Fruit fly (Drosophila melanogaster) whole organism, wandering third instar larva: Measurements from ENCODE around the gene AdamTS-B.

Source experiments
- Abd-B ChIP-seq: fragments of >200 bp; optimal IDR thresholded peaks from 2 replicates; lab custom pipeline; 2017; ENCODE audit warnings: missing biosample characterization, missing genetic modification characterization
- CG32264 ChIP-seq: fragments of 200-800 bp; sonication (Bioruptor generic); optimal IDR thresholded peaks from 2 replicates; lab custom pipeline; 2016; ENCODE audit warnings: missing biosample characterization, missing genetic modification characterization
- CG9705 ChIP-seq: fragments of 200-800 bp; sonication (Bioruptor generic); optimal IDR thresholded peaks from 2 replicates; lab custom pipeline; 2018; ENCODE audit warnings: missing biosample characterization, mild to moderate bottlenecking, missing genetic modification characterization
- CrebA ChIP-seq: fragments of 200-800 bp; sonication (Bioruptor generic); optimal IDR thresholded peaks from 2 replicates; lab custom pipeline; 2016; ENCODE audit warnings: missing biosample characterization, mild to moderate bottlenecking, missing genetic modification characterization, borderline replicate concordance
- Dfd ChIP-seq: fragments of >200 bp; optimal IDR thresholded peaks from 2 replicates; lab custom pipeline; 2017; ENCODE audit warnings: missing biosample characterization, missing genetic modification characterization
- Dif ChIP-seq: fragments of 200-275, 200-300 bp; sonication (Bioruptor generic); optimal IDR thresholded peaks from 2 replicates; lab custom pipeline; 2018; ENCODE audit warnings: missing biosample characterization, missing genetic modification characterization; ENCODE audit not compliant: partially characterized antibody
- GATAd ChIP-seq: sonication (Bioruptor generic); optimal IDR thresholded peaks from 2 replicates; lab custom pipeline; 2016; ENCODE audit warnings: missing biosample characterization, missing genetic modification characterization
- HLH106 ChIP-seq: fragments of 200-800 bp; optimal IDR thresholded peaks from 3 replicates; lab custom pipeline; 2019; ENCODE audit warnings: missing biosample characterization, mild to moderate bottlenecking, missing genetic modification characterization, moderate library complexity
- Hnf4 ChIP-seq: fragments of 200-800 bp; sonication (Bioruptor generic); optimal IDR thresholded peaks from 2 replicates; lab custom pipeline; 2016; ENCODE audit warnings: missing biosample characterization, mild to moderate bottlenecking, missing genetic modification characterization
- Hr78 ChIP-seq: fragments of >200 bp; optimal IDR thresholded peaks from 2 replicates; lab custom pipeline; 2017; ENCODE audit warnings: missing biosample characterization, missing genetic modification characterization
- Hr83 ChIP-seq: fragments of 200-300 bp; sonication (Bioruptor generic); optimal IDR thresholded peaks from 2 replicates; lab custom pipeline; 2016; ENCODE audit warnings: missing biosample characterization, mild to moderate bottlenecking, missing genetic modification characterization, moderate library complexity; ENCODE audit not compliant: poor library complexity, severe bottlenecking
- Jra ChIP-seq: sonication (Bioruptor generic); optimal IDR thresholded peaks from 2 replicates; lab custom pipeline; 2016; ENCODE audit warnings: missing biosample characterization, missing genetic modification characterization
- Mio ChIP-seq: sonication (Bioruptor generic); optimal IDR thresholded peaks from 2 replicates; lab custom pipeline; 2016; ENCODE audit warnings: missing biosample characterization, missing genetic modification characterization
- Myc ChIP-seq: fragments of >200 bp; optimal IDR thresholded peaks from 2 replicates; lab custom pipeline; 2017
- N ChIP-seq: fragments of >200 bp; optimal IDR thresholded peaks from 2 replicates; lab custom pipeline; 2018; ENCODE audit warnings: missing biosample characterization, missing external identifiers, missing genetic modification characterization
- OdsH ChIP-seq: fragments of 200-800 bp; sonication (Bioruptor generic); optimal IDR thresholded peaks from 2 replicates; lab custom pipeline; 2016; ENCODE audit warnings: missing biosample characterization, mild to moderate bottlenecking, missing genetic modification characterization
- Rel ChIP-seq, 2 experiments: fragments of 200-800 bp; sonication (Bioruptor generic) in 1 of 2; optimal IDR thresholded peaks; 2 replicates in 1 of 2; 3 replicates in 1 of 2; lab custom pipeline; 2016 to 2019; ENCODE audit warnings: mild to moderate bottlenecking in 2 of 2, missing biosample characterization in 2 of 2, missing genetic modification characterization in 2 of 2, moderate library complexity in 1 of 2
- Sp1 ChIP-seq: fragments of 200-800 bp; sonication (Bioruptor generic); optimal IDR thresholded peaks from 3 replicates; lab custom pipeline; 2019; ENCODE audit warnings: missing biosample characterization, mild to moderate bottlenecking, missing genetic modification characterization, moderate library complexity
- Vsx2 ChIP-seq: fragments of 200-300, 225-300 bp; sonication (Bioruptor generic); optimal IDR thresholded peaks from 2 replicates; lab custom pipeline; 2018; ENCODE audit warnings: missing biosample characterization, missing genetic modification characterization; ENCODE audit not compliant: partially characterized antibody
- br ChIP-seq: fragments of 200-800 bp; sonication (Bioruptor generic); optimal IDR thresholded peaks from 2 replicates; lab custom pipeline; 2016; ENCODE audit warnings: missing biosample characterization, missing genetic modification characterization
- brk ChIP-seq: fragments of 200-800 bp; sonication (Bioruptor generic); optimal IDR thresholded peaks from 2 replicates; lab custom pipeline; 2016; ENCODE audit warnings: missing biosample characterization, mild to moderate bottlenecking, missing genetic modification characterization
- dl ChIP-seq, 2 experiments: fragments of 175-275, 200-275 bp in 1 of 2; fragments of 200-275 bp in 1 of 2; sonication (Bioruptor generic); optimal IDR thresholded peaks; lab custom pipeline; 2018; ENCODE audit warnings: mild to moderate bottlenecking in 2 of 2, missing biosample characterization in 2 of 2, missing genetic modification characterization in 2 of 2, moderate library complexity in 2 of 2; ENCODE audit not compliant: partially characterized antibody in 2 of 2, insufficient read depth in 1 of 2
- dmrt93B ChIP-seq: fragments of 200-800 bp; sonication (Bioruptor generic); optimal IDR thresholded peaks from 2 replicates; lab custom pipeline; 2018; ENCODE audit warnings: missing biosample characterization, mild to moderate bottlenecking, missing genetic modification characterization
- dsf ChIP-seq: sonication (Bioruptor generic); optimal IDR thresholded peaks from 2 replicates; lab custom pipeline; 2016; ENCODE audit warnings: missing biosample characterization, missing genetic modification characterization, borderline replicate concordance
- ey ChIP-seq: fragments of 200-800 bp; sonication (Bioruptor generic); optimal IDR thresholded peaks from 2 replicates; lab custom pipeline; 2016; ENCODE audit warnings: missing biosample characterization, missing genetic modification characterization
- foxo ChIP-seq, 2 experiments: fragments of 200-800 bp; sonication (Bioruptor generic); optimal IDR thresholded peaks; 2 replicates in 1 of 2; 3 replicates in 1 of 2; lab custom pipeline; 2016 to 2017; ENCODE audit warnings: missing biosample characterization in 2 of 2, missing genetic modification characterization in 2 of 2
- fru ChIP-seq: fragments of 200-800 bp; sonication (Bioruptor generic); optimal IDR thresholded peaks from 3 replicates; lab custom pipeline; 2016; ENCODE audit warnings: missing biosample characterization, mild to moderate bottlenecking, missing genetic modification characterization
- h ChIP-seq: fragments of 200-800 bp; sonication (Bioruptor generic); optimal IDR thresholded peaks from 3 replicates; lab custom pipeline; 2016; ENCODE audit warnings: missing biosample characterization, mild to moderate bottlenecking, missing genetic modification characterization
- jim ChIP-seq: fragments of 175-275, 200-325 bp; sonication (Bioruptor generic); optimal IDR thresholded peaks from 2 replicates; lab custom pipeline; 2016; ENCODE audit warnings: missing biosample characterization, mild to moderate bottlenecking, missing genetic modification characterization
- lola ChIP-seq: fragments of >200 bp; optimal IDR thresholded peaks from 2 replicates; lab custom pipeline; 2017; ENCODE audit warnings: missing biosample characterization, missing genetic modification characterization
- pan ChIP-seq: fragments of >200 bp; optimal IDR thresholded peaks from 2 replicates; lab custom pipeline; 2017
- psq ChIP-seq: fragments of 200-800 bp; sonication (Bioruptor generic); optimal IDR thresholded peaks from 3 replicates; lab custom pipeline; 2017; ENCODE audit warnings: missing biosample characterization, mild to moderate bottlenecking, missing genetic modification characterization, moderate library complexity
- rgr ChIP-seq: fragments of 200-800 bp; sonication (Bioruptor generic); optimal IDR thresholded peaks from 3 replicates; lab custom pipeline; 2016; ENCODE audit warnings: missing biosample characterization, mild to moderate bottlenecking, missing genetic modification characterization
- sage ChIP-seq: fragments of 200-800 bp; sonication (Bioruptor generic); optimal IDR thresholded peaks from 2 replicates; lab custom pipeline; 2016; ENCODE audit warnings: missing biosample characterization, mild to moderate bottlenecking, missing genetic modification characterization
- sv ChIP-seq: fragments of 200-800 bp; sonication (Bioruptor generic); optimal IDR thresholded peaks from 3 replicates; lab custom pipeline; 2016; ENCODE audit warnings: missing biosample characterization, missing genetic modification characterization
- tai ChIP-seq: sonication (Bioruptor generic); optimal IDR thresholded peaks from 2 replicates; lab custom pipeline; 2016; ENCODE audit warnings: missing biosample characterization, missing genetic modification characterization
- usp ChIP-seq: fragments of >200 bp; optimal IDR thresholded peaks from 2 replicates; lab custom pipeline; 2017; ENCODE audit warnings: missing biosample characterization, missing genetic modification characterization
- woc ChIP-seq: sonication (Bioruptor generic); optimal IDR thresholded peaks from 2 replicates; lab custom pipeline; 2016; ENCODE audit warnings: missing biosample characterization, mild to moderate bottlenecking, missing genetic modification characterization

The AdamTS-B gene

DNA sequence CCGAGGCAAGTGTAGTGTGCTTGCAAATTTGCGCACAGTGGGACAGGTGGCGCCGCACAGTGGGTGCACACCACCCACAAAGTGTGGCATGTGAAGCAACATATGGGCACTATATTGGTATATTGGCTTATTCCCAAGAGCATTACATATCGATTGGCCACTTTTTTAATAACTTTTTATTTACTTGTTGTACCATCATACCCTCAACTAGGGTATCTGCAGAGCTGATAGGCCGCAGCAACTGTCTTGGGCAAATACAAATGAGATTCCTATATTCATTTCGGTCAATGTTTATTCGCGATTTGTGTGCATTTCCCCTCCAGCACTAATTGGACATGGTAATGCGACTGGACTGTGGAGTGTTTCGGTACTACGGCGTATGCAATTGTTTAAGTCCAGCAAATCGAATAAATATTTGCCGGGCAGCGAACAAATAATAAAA is 26.4 kb downstream of the AdamTS-B start:
- TF ChIP-seq h: peak; percentile 70
- peak; percentile 57 for TF ChIP-seq br (GFP tag; lab: Kevin White, UChicago)
- no peak for TF ChIP-seq Sp1 (GFP tag; lab: Kevin White, UChicago)
- no peak for TF ChIP-seq sage (GFP tag; lab: Kevin White, UChicago)
- TF ChIP-seq ey (GFP tag; lab: Kevin White, UChicago): peak; percentile 74
- peak; percentile 27 for TF ChIP-seq psq
- TF ChIP-seq dmrt93B (GFP tag; lab: Kevin White, UChicago): peak; percentile 38
- TF ChIP-seq rgr (GFP tag; lab: Kevin White, UChicago): peak; percentile 69
- TF ChIP-seq N (GFP tag; lab: Kevin White, UChicago): no peak
- peak; percentile 34 for TF ChIP-seq OdsH (GFP tag; lab: Kevin White, UChicago)
- TF ChIP-seq fru (GFP tag; lab: Kevin White, UChicago): peak; percentile 70
- TF ChIP-seq usp: no peak
- TF ChIP-seq foxo (GFP tag; optimal IDR thresholded peaks at IDR 0.05; lab: Kevin White, UChicago): peak in 1 of 2 experiments; percentile 76
- TF ChIP-seq woc (GFP tag; lab: Kevin White, UChicago): peak; percentile 42
- TF ChIP-seq Hnf4: peak; percentile 60

DNA sequence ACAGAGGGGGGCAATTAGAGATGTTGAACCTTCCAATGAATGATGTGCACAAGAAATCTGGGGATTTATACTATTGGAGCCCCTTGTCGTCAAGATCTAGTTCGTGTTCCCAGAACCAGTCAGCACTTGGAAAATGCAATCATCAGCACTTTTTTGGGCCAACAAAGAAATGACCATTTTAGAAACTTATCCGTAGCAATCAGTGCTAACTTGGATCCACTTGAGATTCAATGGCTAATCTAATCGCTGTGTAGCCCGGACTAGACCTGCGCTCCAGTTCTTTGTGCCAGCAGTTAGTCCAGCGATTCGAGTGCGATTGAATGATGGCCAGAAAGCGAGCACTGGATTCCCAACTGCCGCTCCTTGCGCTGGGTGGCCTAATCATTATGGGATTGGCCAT is 34.1 kb downstream of the AdamTS-B start, which contains the start of gene CG15773:
Gene CG15773 (plus strand): TSS at position 301 of the 400 bp plus-strand sequence.
- no peak for TF ChIP-seq Rel (GFP tag; optimal IDR thresholded peaks at IDR 0.05; lab: Kevin White, UChicago)
- TF ChIP-seq Rel (tag; optimal IDR thresholded peaks at IDR 0.05; lab: Kevin White, UChicago): no peak
- no peak for TF ChIP-seq CrebA (GFP tag; lab: Kevin White, UChicago)
- no peak for TF ChIP-seq GATAd (GFP tag; lab: Kevin White, UChicago)
- TF ChIP-seq, all 38 proteins: peak for 0

DNA sequence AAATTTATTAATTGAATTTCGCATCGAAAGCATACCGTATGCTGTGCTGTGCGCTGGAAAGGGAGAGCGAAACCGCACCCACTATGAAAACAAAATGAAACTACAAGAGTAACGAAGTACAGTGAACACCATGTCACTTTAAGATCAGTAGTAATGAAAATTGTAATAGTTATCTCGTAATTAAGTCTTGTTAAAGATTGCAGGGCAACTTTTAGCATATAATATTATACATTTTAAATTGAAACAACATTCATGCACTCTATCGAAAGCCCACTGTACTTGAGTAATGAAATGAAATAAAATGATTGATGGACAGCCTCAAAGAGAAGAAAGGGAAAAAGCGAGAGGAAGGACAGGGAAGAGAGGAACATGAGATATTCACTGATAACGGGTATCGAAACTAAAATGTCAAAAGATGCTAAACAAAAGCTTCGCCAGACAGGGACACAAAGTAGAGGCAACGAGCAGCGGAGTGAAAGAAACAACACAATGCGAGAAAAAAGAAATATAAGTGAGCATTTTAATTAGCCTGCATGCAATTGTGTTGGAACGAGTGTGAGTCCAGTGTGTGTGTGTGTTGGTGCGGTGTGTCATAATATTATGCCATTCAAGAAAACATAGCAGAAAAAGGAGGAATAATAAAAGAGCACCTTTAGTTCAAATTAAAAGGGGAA is 37.0 kb downstream of the AdamTS-B start:
- peak; percentile 47 for TF ChIP-seq sv (GFP tag; lab: Kevin White, UChicago)
- TF ChIP-seq Hr78: no peak
- TF ChIP-seq Hr83: peak; percentile 52
- TF ChIP-seq CG9705 (GFP tag; lab: Kevin White, UChicago): peak; percentile 29
- peak; percentile 82 for TF ChIP-seq Vsx2 (GFP tag; lab: Kevin White, UChicago)
- no peak for TF ChIP-seq CrebA (GFP tag; lab: Kevin White, UChicago)
- no peak for TF ChIP-seq Dif (GFP tag; lab: Kevin White, UChicago)
- TF ChIP-seq Sp1 (GFP tag; lab: Kevin White, UChicago): peak; percentile 85
- TF ChIP-seq Myc (lab: Kevin White, UChicago): no peak
- peak; percentile 91 for TF ChIP-seq fru (GFP tag; lab: Kevin White, UChicago)
- peak; percentile 88 for TF ChIP-seq ey (GFP tag; lab: Kevin White, UChicago)
- no peak for TF ChIP-seq Abd-B
- TF ChIP-seq Rel (GFP tag; optimal IDR thresholded peaks at IDR 0.05; lab: Kevin White, UChicago): no peak
- TF ChIP-seq Rel (tag; optimal IDR thresholded peaks at IDR 0.05; lab: Kevin White, UChicago): peak; percentile 16
- TF ChIP-seq dmrt93B (GFP tag; lab: Kevin White, UChicago): peak; percentile 66
- TF ChIP-seq Jra: peak; percentile 67
- peak; percentile 93 for TF ChIP-seq rgr (GFP tag; lab: Kevin White, UChicago)
- TF ChIP-seq dl (GFP tag; optimal IDR thresholded peaks at IDR 0.05; lab: Kevin White, UChicago; ENCODE audit: insufficient read depth in 1 of 2, partially characterized antibody in 2 of 2): no peak
- no peak for TF ChIP-seq tai (GFP tag; lab: Kevin White, UChicago)
- peak; percentile 89 for TF ChIP-seq Hnf4
- no peak for TF ChIP-seq Mio
- peak; percentile 85 for TF ChIP-seq OdsH (GFP tag; lab: Kevin White, UChicago)
- TF ChIP-seq CG32264: peak; percentile 48
- TF ChIP-seq pan: no peak
- TF ChIP-seq foxo (GFP tag; optimal IDR thresholded peaks at IDR 0.05; lab: Kevin White, UChicago): peak; percentile 54 to 94
- TF ChIP-seq h: peak; percentile 91
- TF ChIP-seq dsf (GFP tag; lab: Kevin White, UChicago): peak; percentile 18
- TF ChIP-seq HLH106 (tag; lab: Kevin White, UChicago): peak; percentile 86
- TF ChIP-seq usp: no peak
- peak; percentile 69 for TF ChIP-seq brk (GFP tag; lab: Kevin White, UChicago)
- TF ChIP-seq N (GFP tag; lab: Kevin White, UChicago): no peak
- TF ChIP-seq lola (GFP tag; lab: Kevin White, UChicago): no peak
- peak; percentile 88 for TF ChIP-seq psq
- TF ChIP-seq woc (GFP tag; lab: Kevin White, UChicago): peak; percentile 70
- TF ChIP-seq sage (GFP tag; lab: Kevin White, UChicago): peak; percentile 43
- TF ChIP-seq Dfd: no peak
- TF ChIP-seq br (GFP tag; lab: Kevin White, UChicago): peak; percentile 88
- TF ChIP-seq GATAd (GFP tag; lab: Kevin White, UChicago): no peak
- no peak for TF ChIP-seq jim (GFP tag; lab: Kevin White, UChicago)
